Worm (Caenorhabditis elegans): Measurements from ENCODE around the gene fbxa-141.

Gene fbxa-141

ce11 chrX:14510358-14510757, 2.4 kb downstream of the fbxa-141 start:
- TF ChIP-seq npax-4 (tag; optimal IDR thresholded peaks at IDR 0.05) = no peak
- TF ChIP-seq C38D4.7 (GFP tag; optimal IDR thresholded peaks at IDR 0.05) = no peak
- TF ChIP-seq ceh-24 (tag; optimal IDR thresholded peaks at IDR 0.05) = no peak
- no peak for TF ChIP-seq dmd-4 (tag; optimal IDR thresholded peaks at IDR 0.05; ENCODE audit: borderline replicate concordance)
- no peak for TF ChIP-seq rnt-1 (tag; optimal IDR thresholded peaks at IDR 0.05)

DNA sequence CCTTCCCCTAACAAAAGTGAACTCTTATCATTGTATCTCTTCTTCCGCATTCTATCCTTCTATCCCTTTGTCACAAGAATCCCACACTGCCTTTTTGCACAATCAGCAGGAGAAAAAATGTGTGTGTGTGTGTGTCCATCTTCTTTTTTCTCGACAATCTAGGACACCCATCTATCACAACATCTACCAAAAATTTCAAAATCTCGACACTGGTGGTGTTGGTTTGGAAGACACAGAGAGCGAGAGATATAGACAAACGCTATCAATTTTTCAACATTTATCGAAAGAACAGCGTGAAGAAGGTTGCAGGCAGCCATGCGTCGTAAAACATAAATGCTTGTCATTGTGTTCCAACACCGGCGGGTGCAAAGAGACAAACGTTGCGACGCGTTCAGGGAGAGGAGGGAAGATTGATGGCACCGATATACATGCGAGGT, 3.9 kb downstream of the fbxa-141 start:
- TF ChIP-seq ceh-18 (tag; optimal IDR thresholded peaks at IDR 0.05) (peak; percentile 61), ztf-16 (tag; optimal IDR thresholded peaks at IDR 0.05) (no peak), pax-1 (tag; optimal IDR thresholded peaks at IDR 0.05) (no peak), lim-6 (tag; optimal IDR thresholded peaks at IDR 0.05) (no peak), rnt-1 (tag; optimal IDR thresholded peaks at IDR 0.05) (peak; percentile 36), unc-55 (GFP tag; optimal IDR thresholded peaks at IDR 0.05) (peak; percentile 38), ceh-34 (tag; optimal IDR thresholded peaks at IDR 0.05) (no peak), C38D4.7 (GFP tag; optimal IDR thresholded peaks at IDR 0.05) (no peak), ttx-3 (tag; optimal IDR thresholded peaks at IDR 0.05) (no peak)

ce11 chrX:14507992-14508391, 4.7 kb downstream of the fbxa-141 start:
- TF ChIP-seq tbx-2 (tag; optimal IDR thresholded peaks at IDR 0.05) = no peak
- TF ChIP-seq odd-2 (tag; optimal IDR thresholded peaks at IDR 0.05) = no peak
- no peak for TF ChIP-seq ceh-24 (tag; optimal IDR thresholded peaks at IDR 0.05)
- TF ChIP-seq ceh-31 (tag; optimal IDR thresholded peaks at IDR 0.05) = no peak
- no peak for TF ChIP-seq nhr-232 (tag; optimal IDR thresholded peaks at IDR 0.05)
- no peak for TF ChIP-seq ttx-3 (tag; optimal IDR thresholded peaks at IDR 0.05)
- no peak for TF ChIP-seq sdc-2 (tag; optimal IDR thresholded peaks at IDR 0.05)

DNA sequence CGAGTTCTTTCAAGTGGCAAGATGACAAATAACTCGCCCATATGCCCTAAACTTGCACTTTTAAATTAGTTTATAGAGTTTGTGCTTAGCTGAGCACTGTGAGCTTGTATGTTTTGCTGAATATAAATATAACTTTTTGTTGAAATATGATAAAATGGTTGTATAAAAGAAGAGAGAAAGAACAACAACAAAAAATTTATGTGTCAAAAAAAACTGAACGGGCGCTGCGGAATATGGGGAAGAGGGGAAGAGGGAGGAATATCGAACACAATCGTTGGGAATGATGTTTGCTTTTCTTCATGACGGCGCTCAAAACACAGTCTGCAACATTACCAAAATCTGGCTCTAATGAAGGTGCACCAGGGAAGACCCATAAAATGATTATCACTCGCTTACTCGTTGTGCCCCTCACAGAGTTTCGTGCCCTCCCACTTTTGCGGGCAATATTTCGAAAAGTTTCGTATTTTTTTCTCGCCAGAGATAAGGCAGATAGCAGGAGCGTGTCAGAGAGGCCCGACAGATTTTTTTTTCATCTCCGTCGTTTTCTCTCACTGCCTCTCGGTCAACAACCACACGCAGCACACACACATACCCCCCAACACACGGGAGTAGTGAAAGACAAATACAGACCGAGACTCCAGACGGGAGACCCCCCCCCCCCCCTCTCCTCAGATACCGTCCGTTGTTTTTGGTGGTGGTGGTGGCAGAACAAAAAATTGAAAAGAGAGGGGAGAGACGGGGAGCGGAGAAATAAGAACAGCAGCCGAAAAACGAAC, 7.0 kb downstream of the fbxa-141 start:
- TF ChIP-seq pqm-1 (tag; optimal IDR thresholded peaks at IDR 0.05) = peak; percentile 14
- peak; percentile 72 for TF ChIP-seq elt-2 (tag; optimal IDR thresholded peaks at IDR 0.05)
- TF ChIP-seq ceh-14 (tag; optimal IDR thresholded peaks at IDR 0.05) = no peak
- no peak for TF ChIP-seq tbx-7 (tag; optimal IDR thresholded peaks at IDR 0.05)
- no peak for TF ChIP-seq elt-4 (tag; optimal IDR thresholded peaks at IDR 0.05)
- TF ChIP-seq pag-3 (tag; optimal IDR thresholded peaks at IDR 0.05; ENCODE audit: borderline replicate concordance) = no peak
- peak; percentile 14 for TF ChIP-seq tbx-2 (tag; optimal IDR thresholded peaks at IDR 0.05)
- TF ChIP-seq unc-55 (GFP tag; optimal IDR thresholded peaks at IDR 0.05) = no peak
- TF ChIP-seq fax-1 (tag; optimal IDR thresholded peaks at IDR 0.05) = no peak
- TF ChIP-seq pha-2 (tag; optimal IDR thresholded peaks at IDR 0.05) = no peak
- no peak for TF ChIP-seq eyg-1 (tag; optimal IDR thresholded peaks at IDR 0.05)
- TF ChIP-seq ceh-24 (tag; optimal IDR thresholded peaks at IDR 0.05) = no peak
- no peak for TF ChIP-seq hlh-6 (tag; optimal IDR thresholded peaks at IDR 0.05)
- peak; percentile 53 for TF ChIP-seq ceh-18 (tag; optimal IDR thresholded peaks at IDR 0.05)
- TF ChIP-seq C38D4.7 (GFP tag; optimal IDR thresholded peaks at IDR 0.05) = no peak
- TF ChIP-seq ceh-6 (GFP tag; optimal IDR thresholded peaks at IDR 0.05) = no peak
- TF ChIP-seq pax-1 (tag; optimal IDR thresholded peaks at IDR 0.05) = no peak
- no peak for TF ChIP-seq ceh-19 (GFP tag; optimal IDR thresholded peaks at IDR 0.05)
- TF ChIP-seq hlh-8 (tag; optimal IDR thresholded peaks at IDR 0.05) = no peak
- peak; percentile 52 for TF ChIP-seq sdc-2 (tag; optimal IDR thresholded peaks at IDR 0.05)
- TF ChIP-seq ceh-30 (tag; optimal IDR thresholded peaks at IDR 0.05) = no peak
- TF ChIP-seq dve-1 (tag; optimal IDR thresholded peaks at IDR 0.05) = peak; percentile 25
- TF ChIP-seq fkh-10 (GFP tag; optimal IDR thresholded peaks at IDR 0.05) = no peak
- TF ChIP-seq T23F11.4 (GFP tag; optimal IDR thresholded peaks at IDR 0.05) = no peak
- no peak for TF ChIP-seq ahr-1 (tag; optimal IDR thresholded peaks at IDR 0.05)
- TF ChIP-seq ceh-45 (GFP tag; IDR thresholded peaks at IDR 0.05) = no peak
- no peak for TF ChIP-seq ets-4 (tag; optimal IDR thresholded peaks at IDR 0.05)
- TF ChIP-seq fkh-6 (tag; optimal IDR thresholded peaks at IDR 0.05) = no peak
- TF ChIP-seq hlh-30 (tag; optimal IDR thresholded peaks at IDR 0.05; ENCODE audit: insufficient read depth) = no peak
- TF ChIP-seq ceh-2 (tag; optimal IDR thresholded peaks at IDR 0.05) = peak; percentile 8
- TF ChIP-seq Y22D7AL.16 (tag; optimal IDR thresholded peaks at IDR 0.05) = no peak
- TF ChIP-seq nhr-232 (tag; optimal IDR thresholded peaks at IDR 0.05) = no peak
- TF ChIP-seq ceh-31 (tag; optimal IDR thresholded peaks at IDR 0.05) = no peak
- TF ChIP-seq lin-11 (tag; optimal IDR thresholded peaks at IDR 0.05) = no peak
- no peak for TF ChIP-seq ceh-48 (tag; optimal IDR thresholded peaks at IDR 0.05)
- no peak for TF ChIP-seq hlh-13 (GFP tag; optimal IDR thresholded peaks at IDR 0.05)
- TF ChIP-seq pros-1 (tag; optimal IDR thresholded peaks at IDR 0.05) = no peak
